Worm (Caenorhabditis elegans) whole organism, L4 larva: Measurements from ENCODE around the gene F55B12.10.

Experiments
- F44E2.7 ChIP-seq: fragments of 200-800 bp; sonication (Bioruptor generic); IDR thresholded peaks from 2 replicates; pipeline ENCODE4 v2.1.2; 2022; ENCODE audit warnings: missing genetic modification characterization, missing compliant biosample characterization
- Y5F2A.4 ChIP-seq: fragments of 200-800 bp; sonication (Bioruptor generic); optimal IDR thresholded peaks from 2 replicates; lab custom pipeline; 2018; ENCODE audit warnings: mild to moderate bottlenecking, missing genetic modification characterization, missing compliant biosample characterization
- aly-2 ChIP-seq: sonication (generic microtip); optimal IDR thresholded peaks from 2 replicates; lab custom pipeline; 2018; ENCODE audit warnings: missing biosample characterization, missing genetic modification characterization
- fos-1 ChIP-seq: fragments of 150-350 bp; optimal IDR thresholded peaks from 2 replicates; lab custom pipeline; 2014; ENCODE audit warnings: missing biosample characterization, missing genetic modification characterization
- jun-1 ChIP-seq: fragments of 150-350 bp; optimal IDR thresholded peaks from 2 replicates; lab custom pipeline; 2014; ENCODE audit warnings: missing biosample characterization, missing genetic modification reagents, missing genetic modification characterization
- lin-15B ChIP-seq: fragments of 150-350 bp; sonication (generic microtip); optimal IDR thresholded peaks from 3 replicates; lab custom pipeline; 2014; ENCODE audit warnings: missing biosample characterization, missing genetic modification characterization
- lin-39 ChIP-seq: fragments of 150-350 bp; optimal IDR thresholded peaks from 2 replicates; lab custom pipeline; 2014; ENCODE audit warnings: missing biosample characterization, missing genetic modification reagents, missing genetic modification characterization
- nhr-28 ChIP-seq: fragments of 150-350 bp; optimal IDR thresholded peaks from 2 replicates; lab custom pipeline; 2014; ENCODE audit warnings: missing biosample characterization, missing genetic modification characterization
- unc-130 ChIP-seq: sonication (generic microtip); optimal IDR thresholded peaks from 2 replicates; lab custom pipeline; 2016; ENCODE audit warnings: missing genetic modification reagents, missing genetic modification characterization, missing compliant biosample characterization
- unc-62 ChIP-seq, 3 experiments: fragments of 150-350 bp in 1 of 3; sonication (generic microtip); optimal IDR thresholded peaks in 2 of 3; peaks in 1 of 3; 1 replicate in 1 of 3; 2 replicates in 2 of 3; lab custom pipeline; 2014 to 2017; ENCODE audit warnings: missing biosample characterization in 3 of 3, missing genetic modification characterization in 3 of 3, missing genetic modification reagents in 3 of 3, missing genotype in 1 of 3

- TF ChIP-seq jun-1 (tag; lab: Kevin White, UChicago) (no peak), lin-39 (tag; lab: Kevin White, UChicago) (no peak), lin-15B (tag; lab: Kevin White, UChicago) (no peak), fos-1 (tag; lab: Kevin White, UChicago) (no peak), unc-62 (GFP tag; optimal IDR thresholded peaks at IDR 0.05 in 1 of 2; lab: Kevin White, UChicago) (no peak), unc-62 (tag; optimal IDR thresholded peaks at IDR 0.05; lab: Kevin White, UChicago) (no peak), nhr-28 (tag; lab: Kevin White, UChicago) (peak; percentile 89), Y5F2A.4 (GFP tag; lab: Kevin White, UChicago) (no peak), aly-2 (tag; lab: Kevin White, UChicago) (no peak), unc-130 (GFP tag; lab: Kevin White, UChicago) (no peak), F44E2.7 (GFP tag; lab: Robert Waterston, UW) (no peak)
Observed at ce11 chrV:13869551-13869950, 30.0 kb downstream of the F55B12.10 start.
